Fruit fly (Drosophila melanogaster) whole organism, embryonic: ENCODE data around the gene CG4004.

ENCODE experiments used
- BtbVII ChIP-seq: fragments of 200-800 bp; sonication (Bioruptor generic); optimal IDR thresholded peaks from 3 replicates; lab custom pipeline; 2017; ENCODE audit warnings: missing biosample characterization, mild to moderate bottlenecking, missing genetic modification characterization
- CG10209 ChIP-seq: fragments of 200-800 bp; sonication (Bioruptor generic); optimal IDR thresholded peaks from 3 replicates; lab custom pipeline; 2017; ENCODE audit warnings: missing biosample characterization, mild to moderate bottlenecking, missing genetic modification characterization, missing genetic modification reagents
- CG1024 ChIP-seq: fragments of 200-800 bp; sonication (Bioruptor generic); IDR thresholded peaks from 2 replicates; pipeline ENCODE4 v1.3.6; 2022; ENCODE audit warnings: missing biosample characterization, missing genetic modification characterization
- CG10321 ChIP-seq: fragments of 200-800 bp; sonication (Bioruptor generic); IDR thresholded peaks from 2 replicates; pipeline ENCODE4 v1.3.6; 2022; ENCODE audit warnings: missing biosample characterization, missing genetic modification characterization
- CG11504 ChIP-seq: fragments of 200-800 bp; sonication (Bioruptor generic); optimal IDR thresholded peaks from 3 replicates; lab custom pipeline; 2019; ENCODE audit warnings: missing biosample characterization, mild to moderate bottlenecking, missing genetic modification characterization, moderate library complexity
- CG12104 ChIP-seq: fragments of 200-800 bp; sonication (Bioruptor generic); optimal IDR thresholded peaks from 3 replicates; lab custom pipeline; 2016; ENCODE audit warnings: missing biosample characterization, missing genetic modification characterization
- CG13424 ChIP-seq: fragments of 200-800 bp; sonication (Bioruptor generic); optimal IDR thresholded peaks from 2 replicates; lab custom pipeline; 2019; ENCODE audit warnings: missing biosample characterization, mild to moderate bottlenecking, missing genetic modification characterization, moderate library complexity
- CG15011 ChIP-seq: fragments of 200-800 bp; sonication (Bioruptor generic); optimal IDR thresholded peaks from 3 replicates; lab custom pipeline; 2018; ENCODE audit warnings: missing biosample characterization, mild to moderate bottlenecking, missing genetic modification characterization
- CG1529 ChIP-seq: fragments of 200-800 bp; sonication (Bioruptor generic); optimal IDR thresholded peaks from 3 replicates; lab custom pipeline; 2018; ENCODE audit warnings: missing biosample characterization, missing genetic modification characterization
- CG17385 ChIP-seq: fragments of 200-800 bp; sonication (Bioruptor generic); optimal IDR thresholded peaks from 3 replicates; lab custom pipeline; 2018; ENCODE audit warnings: missing biosample characterization, mild to moderate bottlenecking, missing genetic modification characterization
- CG1832 ChIP-seq: fragments of 200-800 bp; sonication (Bioruptor generic); optimal IDR thresholded peaks from 2 replicates; lab custom pipeline; 2017; ENCODE audit warnings: missing biosample characterization, mild to moderate bottlenecking, missing genetic modification characterization, inconsistent platforms
- CG30403 ChIP-seq: fragments of 200-800 bp; sonication (Bioruptor generic); optimal IDR thresholded peaks from 3 replicates; lab custom pipeline; 2016; ENCODE audit warnings: missing biosample characterization, missing genetic modification characterization
- CG3065 ChIP-seq: fragments of 200-800 bp; sonication (Bioruptor generic); optimal IDR thresholded peaks from 2 replicates; lab custom pipeline; 2016; ENCODE audit warnings: missing biosample characterization, missing genetic modification characterization
- CG6175 ChIP-seq: fragments of 200-800 bp; sonication (Bioruptor generic); IDR thresholded peaks from 3 replicates; pipeline ENCODE4 v1.3.6; 2022; ENCODE audit warnings: missing biosample characterization, missing genetic modification characterization
- CG6683 ChIP-seq: fragments of 200-800 bp; sonication (Bioruptor generic); optimal IDR thresholded peaks from 2 replicates; lab custom pipeline; 2017; ENCODE audit warnings: missing biosample characterization, mild to moderate bottlenecking, missing genetic modification characterization, missing genetic modification reagents
- CG8388 ChIP-seq: fragments of 200-800 bp; sonication (Bioruptor generic); optimal IDR thresholded peaks from 2 replicates; lab custom pipeline; 2019; ENCODE audit warnings: missing biosample characterization, mild to moderate bottlenecking, missing genetic modification characterization, moderate library complexity
- CG9215 ChIP-seq: fragments of 200-800 bp; sonication (Bioruptor generic); IDR thresholded peaks from 2 replicates; pipeline ENCODE4 v1.3.6; 2022; ENCODE audit warnings: missing biosample characterization, missing genetic modification characterization
- CoRest ChIP-seq: fragments of 200-800 bp; sonication (Bioruptor generic); optimal IDR thresholded peaks from 3 replicates; lab custom pipeline; 2018; ENCODE audit warnings: missing biosample characterization, mild to moderate bottlenecking, missing genetic modification characterization, moderate library complexity
- D ChIP-seq, 2 experiments: fragments of 200-800 bp in 1 of 2; fragments of >200 bp in 1 of 2; sonication (Bioruptor generic) in 1 of 2; optimal IDR thresholded peaks; 2 replicates in 1 of 2; 3 replicates in 1 of 2; lab custom pipeline; 2017; ENCODE audit warnings: mild to moderate bottlenecking in 1 of 2, missing biosample characterization in 1 of 2, missing genetic modification characterization in 1 of 2, missing genetic modification reagents in 1 of 2
- D19A ChIP-seq: fragments of 200-800 bp; optimal IDR thresholded peaks from 3 replicates; lab custom pipeline; 2019; ENCODE audit warnings: missing biosample characterization, mild to moderate bottlenecking, missing genetic modification characterization, moderate library complexity
- Dbx ChIP-seq: fragments of 200-800 bp; sonication (Bioruptor generic); IDR thresholded peaks from 3 replicates; pipeline ENCODE4 v1.3.6; 2022; ENCODE audit warnings: missing biosample characterization, missing genetic modification characterization
- Dll ChIP-seq: fragments of 200-800 bp; sonication (Bioruptor generic); IDR thresholded peaks from 4 replicates; pipeline ENCODE4 v1.3.6; 2022; ENCODE audit warnings: missing biosample characterization, missing genetic modification characterization; ENCODE audit not compliant: partially characterized antibody
- E2f1 ChIP-seq: fragments of 200-800 bp; sonication (Bioruptor generic); IDR thresholded peaks from 2 replicates; pipeline ENCODE4 v1.3.6; 2022; ENCODE audit warnings: missing biosample characterization, missing genetic modification characterization
- Fer3 ChIP-seq: fragments of 200-800 bp; sonication (Bioruptor generic); optimal IDR thresholded peaks from 2 replicates; lab custom pipeline; 2018; ENCODE audit warnings: missing biosample characterization, mild to moderate bottlenecking, missing genetic modification characterization, moderate library complexity
- HHEX ChIP-seq: fragments of 200-800 bp; sonication (Bioruptor generic); optimal IDR thresholded peaks from 3 replicates; lab custom pipeline; 2017; ENCODE audit warnings: missing biosample characterization, mild to moderate bottlenecking, missing genetic modification characterization, missing genetic modification reagents
- HLH3B ChIP-seq: fragments of 200-800 bp; sonication (Bioruptor generic); IDR thresholded peaks from 2 replicates; pipeline ENCODE4 v1.3.6; 2022; ENCODE audit warnings: missing biosample characterization, missing genetic modification characterization
- Hr3 ChIP-seq: fragments of 200-800 bp; sonication (Bioruptor generic); optimal IDR thresholded peaks from 3 replicates; lab custom pipeline; 2016; ENCODE audit warnings: missing biosample characterization, missing genetic modification characterization
- Med ChIP-seq: fragments of 200-800 bp; sonication (Bioruptor generic); peaks from one replicate; lab custom pipeline; 2016; ENCODE audit warnings: missing biosample characterization, missing genetic modification characterization, mild to moderate bottlenecking, inconsistent platforms, moderate library complexity
- NK7.1 ChIP-seq: fragments of 200-800 bp; sonication (Bioruptor generic); optimal IDR thresholded peaks from 3 replicates; lab custom pipeline; 2016; ENCODE audit warnings: missing biosample characterization, missing genetic modification characterization
- Nf-YB ChIP-seq: fragments of 200-800 bp; sonication (Bioruptor generic); optimal IDR thresholded peaks from 3 replicates; lab custom pipeline; 2019; ENCODE audit warnings: missing biosample characterization, mild to moderate bottlenecking, missing genetic modification characterization, moderate library complexity
- Pdp1 ChIP-seq, 2 experiments: fragments of 200-800 bp; sonication (Bioruptor generic); optimal IDR thresholded peaks; 3 replicates each; lab custom pipeline; 2016; ENCODE audit warnings: missing biosample characterization in 2 of 2, missing genetic modification characterization in 2 of 2, mild to moderate bottlenecking in 1 of 2, moderate library complexity in 1 of 2
- Scr ChIP-seq: fragments of 200-800 bp; sonication (Bioruptor generic); IDR thresholded peaks from 2 replicates; pipeline ENCODE4 v1.3.6; 2022; ENCODE audit warnings: missing biosample characterization, missing genetic modification characterization; ENCODE audit not compliant: partially characterized antibody
- Six4 ChIP-seq: fragments of 200-800 bp; sonication (Bioruptor generic); optimal IDR thresholded peaks from 2 replicates; lab custom pipeline; 2016; ENCODE audit warnings: missing biosample characterization, missing genetic modification characterization
- ci ChIP-seq: fragments of 200-800 bp; sonication (Bioruptor generic); IDR thresholded peaks from 3 replicates; pipeline ENCODE4 v1.3.6; 2022; ENCODE audit warnings: missing biosample characterization, missing genetic modification characterization
- corto ChIP-seq: fragments of 200-800 bp; sonication (Bioruptor generic); optimal IDR thresholded peaks from 2 replicates; lab custom pipeline; 2016; ENCODE audit warnings: missing biosample characterization, mild to moderate bottlenecking, missing genetic modification characterization, moderate library complexity
- croc ChIP-seq: fragments of 200-800 bp; sonication (Bioruptor generic); conservative IDR thresholded peaks from 3 replicates; pipeline ENCODE4 v1.3.6; 2022; ENCODE audit warnings: missing biosample characterization, missing genetic modification characterization
- dysf ChIP-seq: fragments of 200-800 bp; sonication (Bioruptor generic); IDR thresholded peaks from 3 replicates; pipeline ENCODE4 v1.3.6; 2022; ENCODE audit warnings: missing biosample characterization, missing genetic modification characterization
- gcm ChIP-seq: fragments of 200-800 bp; sonication (Bioruptor generic); optimal IDR thresholded peaks from 2 replicates; lab custom pipeline; 2019; ENCODE audit warnings: missing biosample characterization, mild to moderate bottlenecking, missing genetic modification characterization, moderate library complexity
- jumu ChIP-seq: fragments of 200-800 bp; sonication (Bioruptor generic); optimal IDR thresholded peaks from 3 replicates; lab custom pipeline; 2016; ENCODE audit warnings: missing biosample characterization, missing genetic modification characterization
- lab ChIP-seq: fragments of 200-800 bp; sonication (Bioruptor generic); optimal IDR thresholded peaks from 3 replicates; lab custom pipeline; 2017; ENCODE audit warnings: missing biosample characterization, missing genetic modification characterization, mild to moderate bottlenecking, moderate library complexity, missing genetic modification reagents
- nerfin-1 ChIP-seq: fragments of 200-800 bp; sonication (Bioruptor generic); optimal IDR thresholded peaks from 3 replicates; lab custom pipeline; 2019; ENCODE audit warnings: missing biosample characterization, mild to moderate bottlenecking, missing genetic modification characterization, moderate library complexity
- pho ChIP-seq: fragments of 200-800 bp; sonication (Bioruptor generic); optimal IDR thresholded peaks from 2 replicates; lab custom pipeline; 2016; ENCODE audit warnings: missing biosample characterization, missing genetic modification characterization
- prd ChIP-seq, 3 experiments: fragments of >200 bp in 2 of 3; fragments of 200-800 bp in 1 of 3; sonication (Bioruptor generic) in 1 of 3; optimal IDR thresholded peaks in 2 of 3; IDR thresholded peaks in 1 of 3; 2 replicates in 2 of 3; 3 replicates in 1 of 3; pipeline versions ENCODE4 v1.3.6 to Lab custom; 2017 to 2022; ENCODE audit warnings: missing biosample characterization in 1 of 3, missing genetic modification characterization in 1 of 3
- pros ChIP-seq: fragments of 200-800 bp; sonication (Bioruptor generic); optimal IDR thresholded peaks from 3 replicates; lab custom pipeline; 2019; ENCODE audit warnings: missing biosample characterization, mild to moderate bottlenecking, missing genetic modification characterization, moderate library complexity
- twi ChIP-seq: fragments of 200-800 bp; optimal IDR thresholded peaks from 2 replicates; lab custom pipeline; 2019; ENCODE audit warnings: missing biosample characterization, mild to moderate bottlenecking, missing genetic modification characterization, moderate library complexity
- zen ChIP-seq: fragments of 200-800 bp; sonication (Bioruptor generic); optimal IDR thresholded peaks from 3 replicates; lab custom pipeline; 2018; ENCODE audit warnings: missing biosample characterization, mild to moderate bottlenecking, missing genetic modification characterization, moderate library complexity

CG4004 gene

dm6 chrX:12747746-12748710 is 4.0 kb downstream of the CG4004 start (continued):
- peak; percentile 77 for TF ChIP-seq CoRest (tag; lab: Kevin White, UChicago)
- TF ChIP-seq nerfin-1 (tag; lab: Kevin White, UChicago): peak; percentile 40
- peak; percentile 40 for TF ChIP-seq E2f1 (GFP tag; lab: Robert Waterston, UW)
- peak; percentile 26 for TF ChIP-seq CG6683 (GFP tag; lab: Kevin White, UChicago)
- TF ChIP-seq Six4: peak; percentile 59
- TF ChIP-seq Nf-YB (GFP tag; lab: Kevin White, UChicago): peak; percentile 49
- no peak for TF ChIP-seq D (optimal IDR thresholded peaks at IDR 0.05; lab: Kevin White, UChicago)
- TF ChIP-seq D (GFP tag; optimal IDR thresholded peaks at IDR 0.05; lab: Kevin White, UChicago): peak; percentile 40
- no peak for TF ChIP-seq CG3065 (GFP tag; lab: Kevin White, UChicago)
- TF ChIP-seq CG10209 (GFP tag; lab: Kevin White, UChicago): peak; percentile 55
- TF ChIP-seq croc (GFP tag; lab: Robert Waterston, UW): peak; percentile 29; the same call in 2 of the 3 replicates
- peak; percentile 32 for TF ChIP-seq CG17385 (GFP tag; lab: Kevin White, UChicago)
- TF ChIP-seq corto: no peak
- no peak for TF ChIP-seq pho
- TF ChIP-seq Fer3 (tag; lab: Kevin White, UChicago): peak; percentile 51
- peak; percentile 82 for TF ChIP-seq zen (tag; lab: Kevin White, UChicago)
- peak; percentile 74 for TF ChIP-seq CG8388 (GFP tag; lab: Kevin White, UChicago)
- TF ChIP-seq HHEX (GFP tag; lab: Kevin White, UChicago): peak; percentile 17
- peak; percentile 83 for TF ChIP-seq CG11504 (tag; lab: Kevin White, UChicago)
- TF ChIP-seq ci: no peak
- TF ChIP-seq gcm: peak; percentile 70
- TF ChIP-seq CG1529: no peak
- no peak for TF ChIP-seq prd (optimal IDR thresholded peaks at IDR 0.05; lab: Kevin White, UChicago)
- TF ChIP-seq prd (GFP tag; IDR thresholded peaks at IDR 0.05; lab: Robert Waterston, UW): peak; percentile 59; the same call in 2 of the 3 replicates
- no peak for TF ChIP-seq CG1024 (GFP tag; lab: Robert Waterston, UW)
- 0 out of 3 replicates have a peak, but pooled peaks have one; percentile 10 for TF ChIP-seq Dbx (GFP tag; lab: Robert Waterston, UW)
- no peak for TF ChIP-seq CG9215 (GFP tag; lab: Robert Waterston, UW)
- TF ChIP-seq Dll (GFP tag; lab: Robert Waterston, UW): no peak
- TF ChIP-seq Med (GFP tag; lab: Kevin White, UChicago): peak; percentile 38
- peak; percentile 49 for TF ChIP-seq CG30403 (GFP tag; lab: Kevin White, UChicago)
- no peak for TF ChIP-seq CG6175 (GFP tag; lab: Robert Waterston, UW)
- TF ChIP-seq CG13424 (tag; lab: Kevin White, UChicago): peak; percentile 62
- peak; percentile 81 for TF ChIP-seq pros (GFP tag; lab: Kevin White, UChicago)
- peak; percentile 44; the same call in 1 of the 2 replicates for TF ChIP-seq HLH3B (GFP tag; lab: Robert Waterston, UW)
- peak; percentile 51 for TF ChIP-seq Hr3 (GFP tag; lab: Kevin White, UChicago)
- TF ChIP-seq CG10321 (GFP tag; lab: Robert Waterston, UW): peak; percentile 44
- no peak for TF ChIP-seq jumu (GFP tag; lab: Kevin White, UChicago)
- no peak for TF ChIP-seq NK7.1
- TF ChIP-seq CG15011 (GFP tag; lab: Kevin White, UChicago): peak; percentile 10
- TF ChIP-seq twi (tag; lab: Kevin White, UChicago): peak; percentile 35
- no peak for TF ChIP-seq Scr
- peak; percentile 10 for TF ChIP-seq BtbVII (GFP tag; lab: Kevin White, UChicago)
- peak; percentile 57; the same call in 1 of the 3 replicates for TF ChIP-seq dysf (GFP tag; lab: Robert Waterston, UW)
- peak; percentile 43 for TF ChIP-seq CG12104 (GFP tag; lab: Kevin White, UChicago)
- TF ChIP-seq lab: peak; percentile 64
- peak; percentile 79 for TF ChIP-seq D19A (tag; lab: Kevin White, UChicago)
- peak in 1 of 2 experiments; percentile 70 for TF ChIP-seq Pdp1 (GFP tag; optimal IDR thresholded peaks at IDR 0.05; lab: Kevin White, UChicago)
- TF ChIP-seq CG1832 (GFP tag; lab: Kevin White, UChicago): peak; percentile 30
